Fruit fly (Drosophila melanogaster) whole organism, embryonic: ENCODE measurements around the gene Cyp308a1.
A peak's percentile ranks its signal among the peaks of the same experiment; 100 is the strongest.

Experiments
- Antp ChIP-seq: fragments of 200-800 bp; sonication (Bioruptor generic); optimal IDR thresholded peaks from 3 replicates; lab custom pipeline; 2016; ENCODE audit warnings: missing biosample characterization, missing genetic modification characterization
- BtbVII ChIP-seq: fragments of 200-800 bp; sonication (Bioruptor generic); optimal IDR thresholded peaks from 3 replicates; lab custom pipeline; 2017; ENCODE audit warnings: missing biosample characterization, mild to moderate bottlenecking, missing genetic modification characterization
- CG10543 ChIP-seq: fragments of 200-800 bp; sonication (Bioruptor generic); optimal IDR thresholded peaks from 3 replicates; lab custom pipeline; 2017; ENCODE audit warnings: missing biosample characterization, mild to moderate bottlenecking, missing genetic modification characterization, moderate library complexity
- CG11504 ChIP-seq: fragments of 200-800 bp; sonication (Bioruptor generic); optimal IDR thresholded peaks from 3 replicates; lab custom pipeline; 2019; ENCODE audit warnings: missing biosample characterization, mild to moderate bottlenecking, missing genetic modification characterization, moderate library complexity
- CG12104 ChIP-seq: fragments of 200-800 bp; sonication (Bioruptor generic); optimal IDR thresholded peaks from 3 replicates; lab custom pipeline; 2016; ENCODE audit warnings: missing biosample characterization, missing genetic modification characterization
- CG12299 ChIP-seq: fragments of 200-800 bp; sonication (Bioruptor generic); optimal IDR thresholded peaks from 2 replicates; lab custom pipeline; 2018; ENCODE audit warnings: missing biosample characterization, mild to moderate bottlenecking, missing genetic modification characterization
- CG14014 ChIP-seq: fragments of 200-800 bp; sonication (Bioruptor generic); IDR thresholded peaks from 2 replicates; pipeline ENCODE4 v1.3.6; 2022; ENCODE audit warnings: missing biosample characterization, missing genetic modification characterization
- CG14441 ChIP-seq: fragments of 200-800 bp; sonication (Bioruptor generic); IDR thresholded peaks from 2 replicates; pipeline ENCODE4 v1.3.6; 2022; ENCODE audit warnings: missing biosample characterization, missing genetic modification characterization
- CG16779 ChIP-seq: fragments of 200-800 bp; sonication (Bioruptor generic); IDR thresholded peaks from 2 replicates; pipeline ENCODE4 v1.3.6; 2022; ENCODE audit warnings: missing biosample characterization, missing genetic modification characterization
- CG16815 ChIP-seq: fragments of 200-800 bp; sonication (Bioruptor generic); optimal IDR thresholded peaks from 3 replicates; lab custom pipeline; 2017; ENCODE audit warnings: missing biosample characterization, mild to moderate bottlenecking, missing genetic modification characterization
- CG17328 ChIP-seq: fragments of 200-800 bp; sonication (Bioruptor generic); IDR thresholded peaks from 2 replicates; pipeline ENCODE4 v1.3.6; 2022; ENCODE audit warnings: missing biosample characterization, missing genetic modification characterization
- CG17359 ChIP-seq: fragments of 200-800 bp; sonication (Bioruptor generic); optimal IDR thresholded peaks from 3 replicates; lab custom pipeline; 2018; ENCODE audit warnings: missing biosample characterization, mild to moderate bottlenecking, missing genetic modification characterization, moderate library complexity
- CG17361 ChIP-seq: fragments of 200-800 bp; sonication (Bioruptor generic); IDR thresholded peaks from 3 replicates; pipeline ENCODE4 v1.3.6; 2022; ENCODE audit warnings: missing biosample characterization, missing genetic modification characterization
- CG1832 ChIP-seq: fragments of 200-800 bp; sonication (Bioruptor generic); optimal IDR thresholded peaks from 2 replicates; lab custom pipeline; 2017; ENCODE audit warnings: missing biosample characterization, mild to moderate bottlenecking, missing genetic modification characterization, inconsistent platforms
- CG2889 ChIP-seq: fragments of 200-800 bp; sonication (Bioruptor generic); IDR thresholded peaks from 3 replicates; pipeline ENCODE4 v1.3.6; 2022; ENCODE audit warnings: missing biosample characterization, missing genetic modification characterization
- CG4617 ChIP-seq: fragments of 200-800 bp; sonication (Bioruptor generic); optimal IDR thresholded peaks from 3 replicates; lab custom pipeline; 2016; ENCODE audit warnings: missing biosample characterization, missing genetic modification characterization, borderline replicate concordance
- CHES-1-like ChIP-seq: fragments of 200-800 bp; sonication (Bioruptor generic); optimal IDR thresholded peaks from 2 replicates; lab custom pipeline; 2016; ENCODE audit warnings: missing biosample characterization, missing genetic modification characterization
- Camta ChIP-seq: fragments of 200-800 bp; sonication (Bioruptor generic); optimal IDR thresholded peaks from 2 replicates; lab custom pipeline; 2016; ENCODE audit warnings: missing biosample characterization, missing genetic modification characterization
- Chrac-16 ChIP-seq: fragments of 200-800 bp; sonication (Bioruptor generic); optimal IDR thresholded peaks from 3 replicates; lab custom pipeline; 2016; ENCODE audit warnings: missing biosample characterization, missing genetic modification characterization
- CkIIα-i1 ChIP-seq: fragments of 200-800 bp; sonication (Bioruptor generic); IDR thresholded peaks from 2 replicates; pipeline ENCODE4 v1.3.6; 2022; ENCODE audit warnings: missing biosample characterization, missing genetic modification characterization
- Dbx ChIP-seq: fragments of 200-800 bp; sonication (Bioruptor generic); IDR thresholded peaks from 3 replicates; pipeline ENCODE4 v1.3.6; 2022; ENCODE audit warnings: missing biosample characterization, missing genetic modification characterization
- HmgD ChIP-seq: fragments of 200-800 bp; sonication (Bioruptor generic); optimal IDR thresholded peaks from 3 replicates; lab custom pipeline; 2016; ENCODE audit warnings: missing biosample characterization, missing genetic modification characterization
- MBD-R2 ChIP-seq: fragments of 200-800 bp; sonication (Bioruptor generic); IDR thresholded peaks from 2 replicates; pipeline ENCODE4 v1.3.6; 2022; ENCODE audit warnings: missing biosample characterization, missing genetic modification characterization
- MTF-1 ChIP-seq: fragments of 200-800 bp; sonication (Bioruptor generic); optimal IDR thresholded peaks from 2 replicates; lab custom pipeline; 2018; ENCODE audit warnings: missing biosample characterization, mild to moderate bottlenecking, missing genetic modification characterization, borderline replicate concordance
- Med ChIP-seq: fragments of 200-800 bp; sonication (Bioruptor generic); peaks from one replicate; lab custom pipeline; 2016; ENCODE audit warnings: missing biosample characterization, missing genetic modification characterization, mild to moderate bottlenecking, inconsistent platforms, moderate library complexity
- Six4 ChIP-seq: fragments of 200-800 bp; sonication (Bioruptor generic); optimal IDR thresholded peaks from 2 replicates; lab custom pipeline; 2016; ENCODE audit warnings: missing biosample characterization, missing genetic modification characterization
- Sox102F ChIP-seq: fragments of 200-800 bp; sonication (Bioruptor generic); optimal IDR thresholded peaks from 2 replicates; lab custom pipeline; 2018; ENCODE audit warnings: missing biosample characterization, mild to moderate bottlenecking, missing genetic modification characterization, moderate library complexity
- TFAM ChIP-seq: fragments of 200-800 bp; sonication (Bioruptor generic); optimal IDR thresholded peaks from 2 replicates; lab custom pipeline; 2017; ENCODE audit warnings: missing biosample characterization, missing genetic modification characterization, inconsistent platforms
- YL-1 ChIP-seq: fragments of 200-800 bp; sonication (Bioruptor generic); optimal IDR thresholded peaks from 3 replicates; lab custom pipeline; 2017; ENCODE audit warnings: missing biosample characterization, mild to moderate bottlenecking, missing genetic modification characterization
- ab ChIP-seq: fragments of 200-800 bp; sonication (Bioruptor generic); optimal IDR thresholded peaks from 2 replicates; lab custom pipeline; 2016; ENCODE audit warnings: missing biosample characterization, missing genetic modification characterization
- ara ChIP-seq: fragments of 200-800 bp; sonication (Bioruptor generic); IDR thresholded peaks from 2 replicates; pipeline ENCODE4 v1.3.6; 2022; ENCODE audit warnings: missing biosample characterization, missing genetic modification characterization
- danr ChIP-seq: fragments of 200-800 bp; sonication (Bioruptor generic); IDR thresholded peaks from 2 replicates; pipeline ENCODE4 v1.3.6; 2022; ENCODE audit warnings: missing biosample characterization, missing genetic modification characterization
- dmrt11E ChIP-seq: fragments of 200-800 bp; sonication (Bioruptor generic); optimal IDR thresholded peaks from 3 replicates; lab custom pipeline; 2018; ENCODE audit warnings: missing biosample characterization, mild to moderate bottlenecking, missing genetic modification characterization, moderate library complexity
- eyg ChIP-seq: fragments of 200-800 bp; sonication (Bioruptor generic); optimal IDR thresholded peaks from 3 replicates; lab custom pipeline; 2016; ENCODE audit warnings: missing biosample characterization, missing genetic modification characterization
- fd3F ChIP-seq: fragments of 200-800 bp; sonication (Bioruptor generic); optimal IDR thresholded peaks from 2 replicates; lab custom pipeline; 2018; ENCODE audit warnings: missing biosample characterization, mild to moderate bottlenecking, missing genetic modification characterization, moderate library complexity
- gce ChIP-seq: fragments of 200-800 bp; sonication (Bioruptor generic); IDR thresholded peaks from 3 replicates; pipeline ENCODE4 v1.3.6; 2022; ENCODE audit warnings: missing biosample characterization, missing genetic modification characterization
- gt ChIP-seq: fragments of 200-800 bp; sonication (Bioruptor generic); IDR thresholded peaks from 2 replicates; pipeline ENCODE4 v1.3.6; 2022; ENCODE audit warnings: missing biosample characterization, missing genetic modification characterization
- kay ChIP-seq: fragments of 200-800 bp; sonication (Bioruptor generic); optimal IDR thresholded peaks from 2 replicates; lab custom pipeline; 2016; ENCODE audit warnings: missing biosample characterization, missing genetic modification characterization
- knrl ChIP-seq: fragments of 200-800 bp; sonication (Bioruptor generic); IDR thresholded peaks from 3 replicates; pipeline ENCODE4 v1.3.6; 2022; ENCODE audit warnings: missing biosample characterization, missing genetic modification characterization; ENCODE audit not compliant: partially characterized antibody
- nau ChIP-seq: fragments of 200-800 bp; sonication (Bioruptor generic); optimal IDR thresholded peaks from 3 replicates; lab custom pipeline; 2017; ENCODE audit warnings: missing biosample characterization, mild to moderate bottlenecking, missing genetic modification characterization, missing genetic modification reagents
- nom ChIP-seq: fragments of 200-800 bp; sonication (Bioruptor generic); optimal IDR thresholded peaks from 2 replicates; lab custom pipeline; 2017; ENCODE audit warnings: missing biosample characterization, missing genetic modification characterization, mild to moderate bottlenecking, moderate library complexity, missing genetic modification reagents
- phol ChIP-seq: fragments of 200-800 bp; sonication (Bioruptor generic); optimal IDR thresholded peaks from 3 replicates; lab custom pipeline; 2018; ENCODE audit warnings: missing biosample characterization, mild to moderate bottlenecking, missing genetic modification characterization, moderate library complexity
- pum ChIP-seq: fragments of 200-800 bp; sonication (Bioruptor generic); optimal IDR thresholded peaks from 2 replicates; lab custom pipeline; 2016; ENCODE audit warnings: missing biosample characterization, missing genetic modification characterization
- slou ChIP-seq: fragments of 200-800 bp; sonication (Bioruptor generic); optimal IDR thresholded peaks from 3 replicates; lab custom pipeline; 2016; ENCODE audit warnings: missing biosample characterization, missing genetic modification characterization
- sna ChIP-seq: fragments of 200-800 bp; sonication (Bioruptor generic); IDR thresholded peaks from 2 replicates; pipeline ENCODE4 v1.3.6; 2022; ENCODE audit warnings: missing biosample characterization, missing genetic modification characterization; ENCODE audit not compliant: partially characterized antibody
- sqz ChIP-seq: fragments of 200-800 bp; sonication (Bioruptor generic); optimal IDR thresholded peaks from 3 replicates; lab custom pipeline; 2018; ENCODE audit warnings: missing biosample characterization, mild to moderate bottlenecking, missing genetic modification characterization
- ttk ChIP-seq: fragments of 200-800 bp; sonication (Bioruptor generic); IDR thresholded peaks from 2 replicates; pipeline ENCODE4 v2.1.2; 2022; ENCODE audit warnings: missing biosample characterization, missing genetic modification characterization
- wek ChIP-seq: fragments of 200-800 bp; sonication (Bioruptor generic); optimal IDR thresholded peaks from 3 replicates; lab custom pipeline; 2018; ENCODE audit warnings: missing biosample characterization, mild to moderate bottlenecking, missing genetic modification characterization, moderate library complexity
- zen2 ChIP-seq: fragments of 200-800 bp; sonication (Bioruptor generic); IDR thresholded peaks from 3 replicates; pipeline ENCODE4 v1.3.6; 2022; ENCODE audit warnings: missing biosample characterization, missing genetic modification characterization; ENCODE audit not compliant: partially characterized antibody
- zfh1 ChIP-seq: fragments of 200-800 bp; sonication (Bioruptor generic); IDR thresholded peaks from 3 replicates; pipeline ENCODE4 v1.3.6; 2022; ENCODE audit warnings: missing biosample characterization, missing genetic modification characterization

The Cyp308a1 gene

dm6 chrX:18669811-18670477 lies 39.7 kb upstream of the Cyp308a1 start (continued):
- no peak for TF ChIP-seq wek (GFP tag; lab: Kevin White, UChicago)
- TF ChIP-seq kay (GFP tag; lab: Kevin White, UChicago): no peak
- TF ChIP-seq dmrt11E (tag; lab: Kevin White, UChicago): no peak
- TF ChIP-seq phol (tag; lab: Kevin White, UChicago): peak; percentile 43
- no peak for TF ChIP-seq CG16779
- peak; percentile 31 for TF ChIP-seq Sox102F (GFP tag; lab: Kevin White, UChicago)
- no peak for TF ChIP-seq slou (GFP tag; lab: Kevin White, UChicago)
- TF ChIP-seq CG12299 (tag; lab: Kevin White, UChicago): no peak
- TF ChIP-seq ttk: 0 out of 2 replicates have a peak, but pooled peaks have one; percentile 13
- TF ChIP-seq Chrac-16: no peak
- no peak for TF ChIP-seq CG10543 (GFP tag; lab: Kevin White, UChicago)
- TF ChIP-seq CG11504 (tag; lab: Kevin White, UChicago): peak; percentile 54
- TF ChIP-seq Antp: no peak
- no peak for TF ChIP-seq CG17359
- no peak for TF ChIP-seq gt
- TF ChIP-seq YL-1 (GFP tag; lab: Kevin White, UChicago): no peak
- TF ChIP-seq CG12104 (GFP tag; lab: Kevin White, UChicago): no peak
- TF ChIP-seq nau: no peak
- no peak for TF ChIP-seq nom (GFP tag; lab: Kevin White, UChicago)
- TF ChIP-seq ab (GFP tag; lab: Kevin White, UChicago): no peak
- TF ChIP-seq CkIIα-i1 (GFP tag; lab: Robert Waterston, UW): no peak
- TF ChIP-seq knrl: no peak
- TF ChIP-seq Dbx (GFP tag; lab: Robert Waterston, UW): no peak
- no peak for TF ChIP-seq CG14441 (GFP tag; lab: Robert Waterston, UW)
- no peak for TF ChIP-seq HmgD
- TF ChIP-seq CG2889 (GFP tag; lab: Robert Waterston, UW): no peak
- no peak for TF ChIP-seq CG1832
- no peak for TF ChIP-seq gce (GFP tag; lab: Robert Waterston, UW)
- TF ChIP-seq zen2 (GFP tag; lab: Robert Waterston, UW): no peak
- TF ChIP-seq Six4 (GFP tag; lab: Kevin White, UChicago): no peak
- no peak for TF ChIP-seq MTF-1 (GFP tag; lab: Kevin White, UChicago)
- TF ChIP-seq CG17328 (GFP tag; lab: Robert Waterston, UW): no peak
- no peak for TF ChIP-seq MBD-R2
- TF ChIP-seq CG14014 (GFP tag; lab: Robert Waterston, UW): no peak
- TF ChIP-seq eyg (GFP tag; lab: Kevin White, UChicago): no peak
- TF ChIP-seq BtbVII (GFP tag; lab: Kevin White, UChicago): no peak
- TF ChIP-seq CHES-1-like (GFP tag; lab: Kevin White, UChicago): no peak
- no peak for TF ChIP-seq CG4617 (GFP tag; lab: Kevin White, UChicago)
- no peak for TF ChIP-seq pum (GFP tag; lab: Kevin White, UChicago)
- TF ChIP-seq zfh1 (GFP tag; lab: Robert Waterston, UW): peak; percentile 39; the same call in 1 of the 3 replicates
- TF ChIP-seq CG16815 (GFP tag; lab: Kevin White, UChicago): no peak
- no peak for TF ChIP-seq sna (GFP tag; lab: Robert Waterston, UW)
- TF ChIP-seq ara (GFP tag; lab: Robert Waterston, UW): 0 out of 2 replicates have a peak, but pooled peaks have one; percentile 36
- peak; percentile 32 for TF ChIP-seq Med (GFP tag; lab: Kevin White, UChicago)
- peak; percentile 48; the same call in 1 of the 3 replicates for TF ChIP-seq CG17361 (GFP tag; lab: Robert Waterston, UW)
- no peak for TF ChIP-seq fd3F
- TF ChIP-seq danr (GFP tag; lab: Robert Waterston, UW): 0 out of 2 replicates have a peak, but pooled peaks have one; percentile 17
- TF ChIP-seq Camta: no peak
- TF ChIP-seq TFAM (GFP tag; lab: Kevin White, UChicago): no peak
- TF ChIP-seq sqz (GFP tag; lab: Kevin White, UChicago): no peak
